Worm (Caenorhabditis elegans): ENCODE measurements around the gene R02F11.9.

Gene R02F11.9

DNA sequence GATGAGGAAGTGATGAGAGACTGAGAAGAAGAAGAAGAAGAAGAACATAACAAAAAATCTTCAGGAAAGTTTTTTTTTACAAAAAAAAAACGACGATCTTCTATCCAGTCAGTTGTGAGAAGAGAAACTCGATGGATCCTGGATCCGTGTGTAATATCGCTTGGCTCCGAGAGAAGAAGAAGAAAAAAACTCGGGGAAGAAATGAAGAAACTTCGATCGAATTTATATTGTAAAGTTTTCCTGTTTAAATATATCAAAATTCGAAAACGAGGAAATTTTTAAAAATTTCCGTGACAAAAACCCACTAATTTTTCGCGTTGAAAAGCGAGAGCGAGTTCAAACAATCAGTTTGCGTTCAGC, 36.0 kb downstream of the R02F11.9 start, which contains the start of gene adss-1:
TSS of gene adss-1 (minus strand) at position 101 of the 360 bp plus-strand sequence.
- no peak for TF ChIP-seq ZK546.5 (tag; optimal IDR thresholded peaks at IDR 0.05)
- TF ChIP-seq sma-9 (GFP tag; optimal IDR thresholded peaks at IDR 0.05): no peak
- no peak for TF ChIP-seq sma-9 (tag; optimal IDR thresholded peaks at IDR 0.05)
- no peak for TF ChIP-seq F13H6.1 (tag; optimal IDR thresholded peaks at IDR 0.05)
- TF ChIP-seq nhr-12 (tag; optimal IDR thresholded peaks at IDR 0.05): no peak
- no peak for TF ChIP-seq fos-1 (tag; optimal IDR thresholded peaks at IDR 0.05)
- TF ChIP-seq snpc-4 (tag; optimal IDR thresholded peaks at IDR 0.05): no peak
- TF ChIP-seq dmd-4 (tag; optimal IDR thresholded peaks at IDR 0.05): no peak
- no peak for TF ChIP-seq egl-27 (tag; optimal IDR thresholded peaks at IDR 0.05)
- TF ChIP-seq elt-3 (tag; optimal IDR thresholded peaks at IDR 0.05): no peak
- no peak for TF ChIP-seq unc-62 (GFP tag; optimal IDR thresholded peaks at IDR 0.05)
- TF ChIP-seq nhr-23 (tag; optimal IDR thresholded peaks at IDR 0.05): no peak
- TF ChIP-seq sem-4 (tag; optimal IDR thresholded peaks at IDR 0.05): no peak
- TF ChIP-seq ceh-16 (tag; optimal IDR thresholded peaks at IDR 0.05): no peak
- TF ChIP-seq elt-1 (tag; optimal IDR thresholded peaks at IDR 0.05): no peak
- TF ChIP-seq C34F6.9 (tag; optimal IDR thresholded peaks at IDR 0.05): no peak
- TF ChIP-seq unc-39 (tag; optimal IDR thresholded peaks at IDR 0.05): no peak
- no peak for TF ChIP-seq nhr-77 (tag; optimal IDR thresholded peaks at IDR 0.05)
- no peak for TF ChIP-seq mdl-1 (tag; optimal IDR thresholded peaks at IDR 0.05)
- no peak for TF ChIP-seq ama-1 (optimal IDR thresholded peaks at IDR 0.05)
- no peak for TF ChIP-seq peb-1 (tag; optimal IDR thresholded peaks at IDR 0.05)

DNA sequence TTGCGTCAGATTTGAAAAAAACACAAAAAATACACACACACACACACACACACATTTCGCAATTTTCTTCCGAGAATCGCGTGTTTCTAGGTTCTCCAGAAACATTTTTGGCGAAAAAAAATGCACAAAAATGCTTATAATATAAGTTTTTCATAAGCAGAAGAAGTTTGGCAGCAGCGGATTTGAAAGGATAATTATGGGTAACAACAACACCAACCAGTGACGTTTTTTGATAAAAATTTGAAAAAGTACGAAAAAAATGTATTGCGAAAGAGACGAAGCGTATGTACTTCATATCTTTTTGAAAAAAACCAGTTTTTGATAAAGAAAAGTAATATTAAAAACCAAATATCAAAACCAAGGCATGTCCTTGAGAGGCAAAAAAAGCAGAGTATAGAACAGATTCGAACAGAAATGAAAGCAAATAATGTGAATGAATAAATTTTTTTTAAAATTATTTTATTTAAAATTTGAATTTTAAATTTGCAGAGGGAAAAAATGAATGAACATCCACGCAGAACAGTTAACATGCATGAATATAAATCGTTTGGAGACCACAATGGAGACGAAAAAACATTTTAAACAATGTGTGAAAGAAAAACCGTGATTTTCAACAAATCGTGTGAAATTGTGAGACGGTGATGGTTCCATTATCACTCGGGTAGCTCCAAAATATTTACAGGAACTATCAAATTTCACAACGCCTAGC, 36.6 kb downstream of the R02F11.9 start:
- no peak for TF ChIP-seq unc-39 (tag; optimal IDR thresholded peaks at IDR 0.05)
- TF ChIP-seq peb-1 (tag; optimal IDR thresholded peaks at IDR 0.05): no peak
- TF ChIP-seq ZK546.5 (tag; optimal IDR thresholded peaks at IDR 0.05): no peak
- peak; percentile 56 for TF ChIP-seq nhr-129 (tag; optimal IDR thresholded peaks at IDR 0.05)
- no peak for TF ChIP-seq zag-1 (tag; optimal IDR thresholded peaks at IDR 0.05)
- no peak for TF ChIP-seq nhr-77 (tag; optimal IDR thresholded peaks at IDR 0.05)
- no peak for TF ChIP-seq snpc-4 (tag; optimal IDR thresholded peaks at IDR 0.05)
- TF ChIP-seq mbf-1 (tag; optimal IDR thresholded peaks at IDR 0.05): no peak
- peak; percentile 33 for TF ChIP-seq crh-2 (tag; optimal IDR thresholded peaks at IDR 0.05)
- no peak for TF ChIP-seq ztf-11 (tag; optimal IDR thresholded peaks at IDR 0.05)
- no peak for TF ChIP-seq egl-27 (tag; optimal IDR thresholded peaks at IDR 0.05)
- no peak for TF ChIP-seq blmp-1 (tag; optimal IDR thresholded peaks at IDR 0.05; ENCODE audit: insufficient read depth)
- no peak for TF ChIP-seq lin-11 (tag; optimal IDR thresholded peaks at IDR 0.05)
- TF ChIP-seq sma-9 (GFP tag; optimal IDR thresholded peaks at IDR 0.05): no peak
- no peak for TF ChIP-seq sma-9 (tag; optimal IDR thresholded peaks at IDR 0.05)
- no peak for TF ChIP-seq ztf-1 (GFP tag; conservative IDR thresholded peaks at IDR 0.05)
- peak; percentile 92 for TF ChIP-seq Y55F3AM.14 (GFP tag; optimal IDR thresholded peaks at IDR 0.05)
- TF ChIP-seq lin-13 (GFP tag; optimal IDR thresholded peaks at IDR 0.05): peak; percentile 64
- no peak for TF ChIP-seq fos-1 (tag; optimal IDR thresholded peaks at IDR 0.05)
- TF ChIP-seq unc-55 (GFP tag; optimal IDR thresholded peaks at IDR 0.05): peak; percentile 25
- TF ChIP-seq nhr-11 (tag; optimal IDR thresholded peaks at IDR 0.05): no peak
- no peak for TF ChIP-seq dmd-4 (tag; optimal IDR thresholded peaks at IDR 0.05)
- no peak for TF ChIP-seq mab-5 (tag; optimal IDR thresholded peaks at IDR 0.05)
- TF ChIP-seq nhr-25 (tag; optimal IDR thresholded peaks at IDR 0.05): peak; percentile 51
- no peak for TF ChIP-seq nhr-12 (tag; optimal IDR thresholded peaks at IDR 0.05)
- no peak for TF ChIP-seq aly-2 (tag; optimal IDR thresholded peaks at IDR 0.05)
- peak; percentile 7 for TF ChIP-seq sma-3 (GFP tag; optimal IDR thresholded peaks at IDR 0.05)
- TF ChIP-seq R02D3.7 (tag; optimal IDR thresholded peaks at IDR 0.05): no peak
- TF ChIP-seq ama-1 (optimal IDR thresholded peaks at IDR 0.05): peak; percentile 54
- TF ChIP-seq gmeb-1 (tag; optimal IDR thresholded peaks at IDR 0.05): peak; percentile 29
- no peak for TF ChIP-seq unc-62 (GFP tag; optimal IDR thresholded peaks at IDR 0.05)
- no peak for TF ChIP-seq nhr-10 (tag; optimal IDR thresholded peaks at IDR 0.05)
- TF ChIP-seq lin-39 (tag; optimal IDR thresholded peaks at IDR 0.05): no peak
- TF ChIP-seq ztf-4 (tag; optimal IDR thresholded peaks at IDR 0.05): peak; percentile 95
- TF ChIP-seq mdl-1 (tag; optimal IDR thresholded peaks at IDR 0.05): no peak
- no peak for TF ChIP-seq F13H6.1 (tag; optimal IDR thresholded peaks at IDR 0.05)
- peak in 1 of 2 experiments; percentile 30 for TF ChIP-seq lsy-2 (tag; optimal IDR thresholded peaks at IDR 0.05)
- no peak for TF ChIP-seq nhr-237 (tag; optimal IDR thresholded peaks at IDR 0.05)
- TF ChIP-seq sem-4 (tag; optimal IDR thresholded peaks at IDR 0.05): no peak
- no peak for TF ChIP-seq nhr-6 (tag; optimal IDR thresholded peaks at IDR 0.05)
- no peak for TF ChIP-seq alr-1 (tag; optimal IDR thresholded peaks at IDR 0.05)
- TF ChIP-seq ceh-16 (tag; optimal IDR thresholded peaks at IDR 0.05): no peak
- no peak for TF ChIP-seq ceh-82 (tag; optimal IDR thresholded peaks at IDR 0.05)
- TF ChIP-seq elt-1 (tag; optimal IDR thresholded peaks at IDR 0.05): no peak
- no peak for TF ChIP-seq elt-3 (tag; optimal IDR thresholded peaks at IDR 0.05)
- no peak for TF ChIP-seq nhr-23 (tag; optimal IDR thresholded peaks at IDR 0.05)
- peak; percentile 47 for TF ChIP-seq C34F6.9 (tag; optimal IDR thresholded peaks at IDR 0.05)
- no peak for TF ChIP-seq skn-1 (tag; optimal IDR thresholded peaks at IDR 0.05)
- no peak for TF ChIP-seq nhr-21 (tag; optimal IDR thresholded peaks at IDR 0.05)
